Worm (Caenorhabditis elegans) whole organism, L4/young adult: ENCODE measurements around the gene F35B3.3.

Experiments
- W03F9.2 ChIP-seq: fragments of 150-350 bp; optimal IDR thresholded peaks from 2 replicates; lab custom pipeline; 2014; ENCODE audit warnings: missing biosample characterization, missing genetic modification characterization
- him-1 ChIP-seq: sonication (generic microtip); optimal IDR thresholded peaks from 2 replicates; lab custom pipeline; 2016; ENCODE audit warnings: missing genotype, missing genetic modification reagents, missing genetic modification characterization, missing compliant biosample characterization

DNA sequence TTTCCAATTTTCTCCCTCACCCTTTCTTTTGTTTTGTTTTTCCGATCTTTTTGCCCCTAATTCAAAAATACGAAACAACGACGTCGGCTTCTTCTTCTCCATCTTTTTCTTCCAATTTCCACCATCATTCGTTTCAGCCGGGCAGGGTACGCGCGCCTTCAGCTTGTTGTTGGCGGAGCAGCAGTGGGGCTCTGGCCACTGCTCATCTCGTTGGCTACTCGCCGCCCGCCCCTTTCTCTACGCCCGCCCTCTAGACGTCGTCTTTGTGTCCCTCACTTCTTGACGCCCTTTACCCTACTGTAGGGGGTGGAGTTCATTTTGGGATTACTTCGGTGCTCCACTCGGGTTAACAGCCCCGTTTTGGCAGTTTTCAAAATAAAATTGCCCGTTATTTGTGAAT, 14.3 kb upstream of the F35B3.3 start:
- TF ChIP-seq W03F9.2 (tag; lab: Kevin White, UChicago) (no peak), him-1 (tag; lab: Kevin White, UChicago) (no peak)
